1 fruit fly cellular context compared by ENCODE assay signal in the genomic region with DNA sequence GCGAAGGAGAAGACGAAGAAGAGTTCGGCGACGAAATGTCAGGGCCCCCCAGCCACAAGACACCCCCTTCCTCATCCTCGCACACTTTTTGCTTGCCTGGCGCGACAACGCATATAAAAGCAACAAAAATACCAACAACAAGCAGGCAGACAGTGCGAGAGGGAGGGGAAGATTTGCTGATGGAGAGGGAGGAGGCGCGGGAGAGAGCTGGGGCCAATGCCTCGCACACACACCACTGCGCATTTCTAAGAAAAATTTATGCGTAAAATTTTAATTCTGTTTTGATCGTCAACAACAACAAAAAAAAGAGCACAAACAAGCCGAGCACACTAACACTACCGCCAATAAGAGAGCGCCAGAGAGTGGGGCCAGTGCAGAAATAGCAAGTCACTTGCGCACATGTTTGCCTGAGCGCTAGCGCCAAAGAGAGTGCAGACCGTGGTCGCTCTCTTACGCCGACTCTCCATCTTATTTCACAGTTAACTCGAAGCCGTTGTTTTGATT.
A peak's percentile ranks its signal among the peaks of the same experiment; 100 is the strongest.
TF ChIP-seq lines count a peak whose summit lies in the region.

No protein-coding gene starts in this region.

TF ChIP-seq in whole organism, embryonic, 481 proteins besides CTCF, POLR2A, EP300 and RAD21 (continued from another document):
- TF ChIP-seq Hr3 (GFP tag; optimal IDR thresholded peaks at IDR 0.05; lab: Kevin White, UChicago) (no peak), Ets97D (GFP tag; optimal IDR thresholded peaks at IDR 0.05; lab: Kevin White, UChicago) (no peak), C15 (GFP tag; IDR thresholded peaks at IDR 0.05; lab: Robert Waterston, UW) (no peak), en (GFP tag; optimal IDR thresholded peaks at IDR 0.05; lab: Kevin White, UChicago) (no peak), nerfin-1 (tag; optimal IDR thresholded peaks at IDR 0.05; lab: Kevin White, UChicago) (no peak), Nf-YA (GFP tag; IDR thresholded peaks at IDR 0.05; lab: Robert Waterston, UW) (no peak), al (GFP tag; IDR thresholded peaks at IDR 0.05; lab: Robert Waterston, UW) (no peak), E2f2 (GFP tag; IDR thresholded peaks at IDR 0.05; lab: Robert Waterston, UW) (peak; percentile 35; the same call in 1 of the 2 replicates), gro (GFP tag; optimal IDR thresholded peaks at IDR 0.05; lab: Kevin White, UChicago) (peak; percentile 80), jumu (GFP tag; optimal IDR thresholded peaks at IDR 0.05; lab: Kevin White, UChicago) (no peak), Sin3A (optimal IDR thresholded peaks at IDR 0.05; lab: Kevin White, UChicago) (no peak), CG3281 (GFP tag; optimal IDR thresholded peaks at IDR 0.05; lab: Kevin White, UChicago) (no peak), gt (GFP tag; IDR thresholded peaks at IDR 0.05; lab: Robert Waterston, UW) (no peak), ro (GFP tag; IDR thresholded peaks at IDR 0.05; lab: Robert Waterston, UW) (no peak), CG15479 (GFP tag; optimal IDR thresholded peaks at IDR 0.05; lab: Kevin White, UChicago) (no peak), row (GFP tag; IDR thresholded peaks at IDR 0.05; lab: Robert Waterston, UW) (peak; percentile 37; the same call in 1 of the 3 replicates), CG31365 (tag; optimal IDR thresholded peaks at IDR 0.05; lab: Kevin White, UChicago) (peak; percentile 23), fd3F (GFP tag; optimal IDR thresholded peaks at IDR 0.05; lab: Kevin White, UChicago) (no peak), cwo (GFP tag; optimal IDR thresholded peaks at IDR 0.05; lab: Kevin White, UChicago) (peak; percentile 77), CG1233 (GFP tag; optimal IDR thresholded peaks at IDR 0.05; lab: Kevin White, UChicago) (no peak), Ets65A (GFP tag; lab: Kevin White, UChicago) (no peak), CG16863 (GFP tag; optimal IDR thresholded peaks at IDR 0.05; lab: Kevin White, UChicago) (no peak), vfl (GFP tag; optimal IDR thresholded peaks at IDR 0.05; lab: Kevin White, UChicago) (no peak), Lpt (GFP tag; optimal IDR thresholded peaks at IDR 0.05; lab: Kevin White, UChicago) (no peak), Hr51 (GFP tag; optimal IDR thresholded peaks at IDR 0.05; lab: Kevin White, UChicago) (peak in 1 of 2 experiments; percentile 2), Neu2 (GFP tag; optimal IDR thresholded peaks at IDR 0.05; lab: Kevin White, UChicago; ENCODE audit: borderline replicate concordance) (no peak), CG6791 (GFP tag; IDR thresholded peaks at IDR 0.05; lab: Robert Waterston, UW; ENCODE audit: partially characterized antibody) (peak; percentile 44; the same call in 1 of the 3 replicates), shn (GFP tag; optimal IDR thresholded peaks at IDR 0.05; lab: Kevin White, UChicago) (no peak), gsb-n (tag; optimal IDR thresholded peaks at IDR 0.05; lab: Kevin White, UChicago) (peak; percentile 58), CG3726 (GFP tag; IDR thresholded peaks at IDR 0.05; lab: Robert Waterston, UW) (no peak), run (tag; optimal IDR thresholded peaks at IDR 0.05; lab: Kevin White, UChicago) (no peak), Dek (tag; optimal IDR thresholded peaks at IDR 0.05; lab: Kevin White, UChicago) (no peak), zfh2 (GFP tag; optimal IDR thresholded peaks at IDR 0.05; lab: Kevin White, UChicago) (no peak), nau (GFP tag; optimal IDR thresholded peaks at IDR 0.05; lab: Kevin White, UChicago) (peak; percentile 46), CrebB (tag; optimal IDR thresholded peaks at IDR 0.05; lab: Kevin White, UChicago) (no peak), CG12659 (GFP tag; optimal IDR thresholded peaks at IDR 0.05; lab: Kevin White, UChicago) (no peak), grn (GFP tag; optimal IDR thresholded peaks at IDR 0.05; lab: Kevin White, UChicago) (peak; percentile 11), Ravus (GFP tag; IDR thresholded peaks at IDR 0.05; lab: Robert Waterston, UW) (no peak), org-1 (GFP tag; optimal IDR thresholded peaks at IDR 0.05; lab: Kevin White, UChicago) (peak; percentile 42), CG14050 (GFP tag; IDR thresholded peaks at IDR 0.05; lab: Robert Waterston, UW) (no peak), GATAe (GFP tag; conservative IDR thresholded peaks at IDR 0.05; lab: Robert Waterston, UW) (no peak), CG7556 (GFP tag; optimal IDR thresholded peaks at IDR 0.05; lab: Kevin White, UChicago) (no peak), lmd (GFP tag; IDR thresholded peaks at IDR 0.05; lab: Robert Waterston, UW) (0 out of 2 replicates have a peak, but pooled peaks have one; percentile 10), Blimp-1 (GFP tag; optimal IDR thresholded peaks at IDR 0.05; lab: Kevin White, UChicago) (no peak), her (GFP tag; optimal IDR thresholded peaks at IDR 0.05; lab: Kevin White, UChicago) (peak; percentile 29), CG2678 (tag; optimal IDR thresholded peaks at IDR 0.05; lab: Kevin White, UChicago) (peak; percentile 4), dysf (GFP tag; IDR thresholded peaks at IDR 0.05; lab: Robert Waterston, UW) (no peak), gem (tag; optimal IDR thresholded peaks at IDR 0.05; lab: Kevin White, UChicago) (no peak), trh (GFP tag; optimal IDR thresholded peaks at IDR 0.05; lab: Kevin White, UChicago) (no peak), CG6254 (GFP tag; optimal IDR thresholded peaks at IDR 0.05; lab: Kevin White, UChicago) (peak; percentile 38), CG12769 (tag; optimal IDR thresholded peaks at IDR 0.05; lab: Kevin White, UChicago) (peak; percentile 92), usp (GFP tag; optimal IDR thresholded peaks at IDR 0.05; lab: Kevin White, UChicago) (no peak), CG3995 (GFP tag; optimal IDR thresholded peaks at IDR 0.05; lab: Kevin White, UChicago) (no peak), CG12299 (tag; optimal IDR thresholded peaks at IDR 0.05; lab: Kevin White, UChicago) (no peak), HHEX (GFP tag; optimal IDR thresholded peaks at IDR 0.05; lab: Kevin White, UChicago) (peak; percentile 32), dpn (GFP tag; optimal IDR thresholded peaks at IDR 0.05; lab: Kevin White, UChicago) (no peak), sna (GFP tag; IDR thresholded peaks at IDR 0.05; lab: Robert Waterston, UW; ENCODE audit: partially characterized antibody) (0 out of 2 replicates have a peak, but pooled peaks have one; percentile 31), salm (tag; optimal IDR thresholded peaks at IDR 0.05; lab: Kevin White, UChicago) (peak; percentile 11), ERR (GFP tag; optimal IDR thresholded peaks at IDR 0.05; lab: Kevin White, UChicago) (no peak), CG3407 (GFP tag; optimal IDR thresholded peaks at IDR 0.05; lab: Kevin White, UChicago) (peak; percentile 39), HmgZ (tag; optimal IDR thresholded peaks at IDR 0.05; lab: Kevin White, UChicago) (peak; percentile 70), Usf (GFP tag; optimal IDR thresholded peaks at IDR 0.05; lab: Kevin White, UChicago) (no peak), CG8281 (tag; optimal IDR thresholded peaks at IDR 0.05; lab: Kevin White, UChicago) (no peak), Bdp1 (GFP tag; optimal IDR thresholded peaks at IDR 0.05; lab: Kevin White, UChicago) (no peak), lov (optimal IDR thresholded peaks at IDR 0.05; lab: Kevin White, UChicago) (no peak), lov (GFP tag; IDR thresholded peaks at IDR 0.05; lab: Robert Waterston, UW) (no peak), CG7357 (GFP tag; IDR thresholded peaks at IDR 0.05; lab: Robert Waterston, UW) (no peak), CG11560 (tag; IDR thresholded peaks at IDR 0.05; lab: Robert Waterston, UW) (no peak), kah (GFP tag; optimal IDR thresholded peaks at IDR 0.05; lab: Kevin White, UChicago) (peak; percentile 43), ind (GFP tag; optimal IDR thresholded peaks at IDR 0.05; lab: Kevin White, UChicago) (no peak), sc (optimal IDR thresholded peaks at IDR 0.05; lab: Kevin White, UChicago) (no peak), sc (GFP tag; optimal IDR thresholded peaks at IDR 0.05; lab: Kevin White, UChicago) (no peak), CG7271 (tag; optimal IDR thresholded peaks at IDR 0.05; lab: Kevin White, UChicago) (no peak), Rfx (GFP tag; IDR thresholded peaks at IDR 0.05; lab: Robert Waterston, UW) (peak; percentile 41; the same call in 1 of the 2 replicates), CG11398 (GFP tag; optimal IDR thresholded peaks at IDR 0.05; lab: Kevin White, UChicago) (no peak), klu (GFP tag; IDR thresholded peaks at IDR 0.05; lab: Robert Waterston, UW) (0 out of 2 replicates have a peak, but pooled peaks have one; percentile 40), Nf-YB (GFP tag; optimal IDR thresholded peaks at IDR 0.05; lab: Kevin White, UChicago) (peak; percentile 12), nmo (GFP tag; optimal IDR thresholded peaks at IDR 0.05; lab: Kevin White, UChicago) (peak; percentile 5), Jarid2 (GFP tag; optimal IDR thresholded peaks at IDR 0.05; lab: Kevin White, UChicago) (no peak), CG17568 (GFP tag; optimal IDR thresholded peaks at IDR 0.05; lab: Kevin White, UChicago) (no peak), peb (GFP tag; IDR thresholded peaks at IDR 0.05; lab: Robert Waterston, UW) (0 out of 2 replicates have a peak, but pooled peaks have one; percentile 15), CG14710 (tag; optimal IDR thresholded peaks at IDR 0.05; lab: Kevin White, UChicago) (no peak), crc (GFP tag; optimal IDR thresholded peaks at IDR 0.05; lab: Kevin White, UChicago) (no peak), ase (GFP tag; IDR thresholded peaks at IDR 0.05; lab: Robert Waterston, UW) (no peak), Dfd (GFP tag; optimal IDR thresholded peaks at IDR 0.05; lab: Kevin White, UChicago) (no peak), Scr (GFP tag; IDR thresholded peaks at IDR 0.05; lab: Robert Waterston, UW; ENCODE audit: partially characterized antibody) (no peak), CG3838 (GFP tag; optimal IDR thresholded peaks at IDR 0.05; lab: Kevin White, UChicago) (peak; percentile 86), CG10366 (GFP tag; IDR thresholded peaks at IDR 0.05; lab: Robert Waterston, UW) (no peak), CG4424 (GFP tag; optimal IDR thresholded peaks at IDR 0.05; lab: Kevin White, UChicago) (no peak), Doc3 (GFP tag; IDR thresholded peaks at IDR 0.05; lab: Robert Waterston, UW; ENCODE audit: partially characterized antibody) (no peak), kay (GFP tag; optimal IDR thresholded peaks at IDR 0.05; lab: Kevin White, UChicago) (peak; percentile 84), CG8944 (GFP tag; optimal IDR thresholded peaks at IDR 0.05; lab: Kevin White, UChicago) (no peak), onecut (GFP tag; IDR thresholded peaks at IDR 0.05; lab: Robert Waterston, UW) (no peak; the same call in none of the 2 replicates), CG15269 (tag; optimal IDR thresholded peaks at IDR 0.05; lab: Kevin White, UChicago) (peak; percentile 41), ap (GFP tag; IDR thresholded peaks at IDR 0.05; lab: Robert Waterston, UW) (no peak), CG17328 (GFP tag; IDR thresholded peaks at IDR 0.05; lab: Robert Waterston, UW) (no peak), eve (GFP tag; optimal IDR thresholded peaks at IDR 0.05; lab: Kevin White, UChicago) (no peak)
